Fruit fly (Drosophila melanogaster): ENCODE results near the gene Xrp1.

The Xrp1 gene

DNA sequence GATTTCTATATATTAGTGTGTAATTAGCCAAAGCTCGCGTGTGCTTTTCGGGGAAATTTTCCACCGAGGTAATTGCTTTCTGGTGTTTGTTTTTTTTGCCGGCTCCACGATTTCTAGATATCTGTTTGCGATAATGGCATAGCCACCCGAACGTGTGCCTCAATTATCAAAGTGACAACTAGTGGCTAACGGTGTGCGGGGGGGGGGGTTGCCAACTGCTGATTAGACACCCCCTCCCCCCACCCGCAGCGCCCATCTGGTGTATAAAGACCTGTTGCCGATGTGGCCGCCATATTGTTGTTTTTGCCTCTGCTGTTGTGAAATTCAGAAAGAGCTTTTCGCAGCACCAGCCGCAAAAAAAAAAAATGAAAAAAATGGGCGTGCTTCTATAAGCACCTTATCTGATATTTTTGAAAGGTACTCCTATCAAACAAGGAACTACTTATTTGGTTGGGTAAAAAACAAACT is 4.1 kb downstream of the Xrp1 start (continued):
- TF ChIP-seq fd3F (GFP tag; optimal IDR thresholded peaks at IDR 0.05) (no peak), CG32767 (GFP tag; IDR thresholded peaks at IDR 0.05) (peak; percentile 10; the same call in 1 of the 2 replicates), zfh1 (GFP tag; IDR thresholded peaks at IDR 0.05) (no peak), HmgD (GFP tag; optimal IDR thresholded peaks at IDR 0.05) (no peak), CG18476 (GFP tag; optimal IDR thresholded peaks at IDR 0.05) (no peak), ssp (GFP tag; IDR thresholded peaks at IDR 0.05) (no peak), CG7928 (GFP tag; optimal IDR thresholded peaks at IDR 0.05) (no peak), CG14441 (GFP tag; IDR thresholded peaks at IDR 0.05) (peak; percentile 25; the same call in 1 of the 2 replicates), CG1647 (GFP tag; optimal IDR thresholded peaks at IDR 0.05) (no peak), Rx (GFP tag; IDR thresholded peaks at IDR 0.05) (no peak), Oaz (GFP tag; IDR thresholded peaks at IDR 0.05) (no peak), lbe (GFP tag; optimal IDR thresholded peaks at IDR 0.05) (no peak), Drgx (GFP tag; IDR thresholded peaks at IDR 0.05) (peak; percentile 29; the same call in 1 of the 2 replicates), bowl (GFP tag; IDR thresholded peaks at IDR 0.05) (no peak), Atf6 (GFP tag; IDR thresholded peaks at IDR 0.05) (peak; percentile 22; the same call in 1 of the 2 replicates), Stat92E (GFP tag; optimal IDR thresholded peaks at IDR 0.05) (no peak), tap (tag; optimal IDR thresholded peaks at IDR 0.05) (no peak), CG4820 (GFP tag; optimal IDR thresholded peaks at IDR 0.05) (no peak), CG1603 (tag; optimal IDR thresholded peaks at IDR 0.05) (no peak), Max (GFP tag; optimal IDR thresholded peaks at IDR 0.05) (no peak), CG17568 (GFP tag; optimal IDR thresholded peaks at IDR 0.05) (no peak), trem (tag; optimal IDR thresholded peaks at IDR 0.05) (no peak), gcm (GFP tag; optimal IDR thresholded peaks at IDR 0.05) (no peak), chif (GFP tag; optimal IDR thresholded peaks at IDR 0.05) (no peak), HLH3B (GFP tag; IDR thresholded peaks at IDR 0.05) (no peak), CG8924 (tag; optimal IDR thresholded peaks at IDR 0.05) (no peak), CG16815 (GFP tag; optimal IDR thresholded peaks at IDR 0.05) (no peak), ato (GFP tag; IDR thresholded peaks at IDR 0.05; ENCODE audit: partially characterized antibody) (no peak), sr (GFP tag; IDR thresholded peaks at IDR 0.05) (no peak), fu2 (GFP tag; optimal IDR thresholded peaks at IDR 0.05) (no peak), maf-S (GFP tag; optimal IDR thresholded peaks at IDR 0.05) (no peak), Kr (GFP tag; optimal IDR thresholded peaks at IDR 0.05) (no peak), gt (GFP tag; IDR thresholded peaks at IDR 0.05) (no peak), CG31224 (GFP tag; IDR thresholded peaks at IDR 0.05) (no peak), esg (GFP tag; conservative IDR thresholded peaks at IDR 0.05) (no peak), Blimp-1 (GFP tag; optimal IDR thresholded peaks at IDR 0.05) (no peak), CG30403 (GFP tag; optimal IDR thresholded peaks at IDR 0.05) (no peak), CG1529 (GFP tag; optimal IDR thresholded peaks at IDR 0.05) (no peak), CG7271 (tag; optimal IDR thresholded peaks at IDR 0.05) (no peak), CG3407 (GFP tag; optimal IDR thresholded peaks at IDR 0.05) (no peak), fd64A (GFP tag; optimal IDR thresholded peaks at IDR 0.05) (no peak), CG10321 (GFP tag; IDR thresholded peaks at IDR 0.05) (no peak), crol (GFP tag; IDR thresholded peaks at IDR 0.05) (peak; percentile 98), Trl (optimal IDR thresholded peaks at IDR 0.05) (no peak), Trl (GFP tag; optimal IDR thresholded peaks at IDR 0.05) (no peak), CG13624 (GFP tag; optimal IDR thresholded peaks at IDR 0.05) (no peak), Ptx1 (GFP tag; IDR thresholded peaks at IDR 0.05) (0 out of 2 replicates have a peak, but pooled peaks have one; percentile 27), Bdp1 (GFP tag; optimal IDR thresholded peaks at IDR 0.05) (no peak), MTF-1 (GFP tag; optimal IDR thresholded peaks at IDR 0.05; ENCODE audit: borderline replicate concordance) (no peak), CG9437 (GFP tag; optimal IDR thresholded peaks at IDR 0.05) (no peak), CG4282 (GFP tag; optimal IDR thresholded peaks at IDR 0.05) (no peak), CG2875 (GFP tag; optimal IDR thresholded peaks at IDR 0.05) (no peak)

Measured in whole organism, embryonic.